Worm (Caenorhabditis elegans) whole organism, midembryonic: ENCODE results near the gene K11D12.12.

Experiments used
- T22C8.4 ChIP-seq: fragments of 200-800 bp; sonication (Bioruptor generic); IDR thresholded peaks from 2 replicates; pipeline ENCODE4 v1.3.6; 2022; ENCODE audit warnings: missing genetic modification characterization, missing compliant biosample characterization
- cog-1 ChIP-seq: sonication (generic microtip); optimal IDR thresholded peaks from 2 replicates; lab custom pipeline; 2016; ENCODE audit warnings: missing genetic modification characterization, missing compliant biosample characterization
- flt-1 ChIP-seq: fragments of 200-800 bp; sonication (Bioruptor generic); IDR thresholded peaks from 2 replicates; pipeline ENCODE4 v1.3.6; 2022; ENCODE audit warnings: missing genetic modification characterization, missing compliant biosample characterization
- med-1 ChIP-seq: sonication (generic microtip); optimal IDR thresholded peaks from 2 replicates; lab custom pipeline; 2017; ENCODE audit warnings: missing genetic modification characterization, mild to moderate bottlenecking, missing compliant biosample characterization, antibody characterized with exemption, missing genetic modification reagents; ENCODE audit not compliant: insufficient read depth

DNA sequence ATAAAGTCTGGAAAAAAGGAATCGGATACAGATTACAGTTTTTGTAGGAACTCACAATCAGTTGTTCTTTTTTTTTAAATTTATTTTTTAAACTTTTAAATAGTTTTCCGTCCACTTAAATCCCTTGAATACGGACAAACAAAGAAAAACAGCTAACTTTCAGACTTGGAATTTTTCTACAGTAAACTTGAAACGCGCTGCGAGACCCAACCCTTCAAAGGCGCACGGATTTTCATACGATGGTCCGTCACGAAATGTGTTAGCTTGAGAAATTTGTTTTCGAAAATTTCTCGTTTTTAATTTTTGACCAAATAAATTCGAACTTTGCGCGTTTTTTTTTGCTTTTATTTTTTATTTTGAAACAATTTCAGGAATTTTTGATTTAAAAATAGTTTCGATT, 5.5 kb upstream of the K11D12.12 start:
- TF ChIP-seq med-1 (GFP tag; lab: Kevin White, UChicago) (no peak), T22C8.4 (GFP tag; lab: Robert Waterston, UW) (no peak), cog-1 (tag; lab: Kevin White, UChicago) (no peak), flt-1 (GFP tag; lab: Robert Waterston, UW) (no peak)
